Worm (Caenorhabditis elegans): Measurements from ENCODE around the gene cutl-21.

- TF ChIP-seq skn-1 (tag; optimal IDR thresholded peaks at IDR 0.05) (no peak), mdl-1 (tag; optimal IDR thresholded peaks at IDR 0.05) (no peak), nhr-12 (tag; optimal IDR thresholded peaks at IDR 0.05) (no peak), daf-12 (tag; optimal IDR thresholded peaks at IDR 0.05) (no peak), nhr-77 (tag; optimal IDR thresholded peaks at IDR 0.05) (no peak), elt-3 (tag; optimal IDR thresholded peaks at IDR 0.05) (no peak), tbx-2 (tag; optimal IDR thresholded peaks at IDR 0.05) (no peak), unc-39 (tag; optimal IDR thresholded peaks at IDR 0.05) (no peak)
Observed at ce11 chrX:982598-982997, 21.5 kb upstream of the cutl-21 start.
